Worm (Caenorhabditis elegans) whole organism, young adult: ENCODE measurements around the gene cdc-37.

ENCODE experiments used
- D2030.7 ChIP-seq: fragments of 200-800 bp; sonication (Bioruptor generic); IDR thresholded peaks from 2 replicates; pipeline ENCODE4 v1.3.6; 2022; ENCODE audit warnings: missing genetic modification reagents, missing genetic modification characterization, missing compliant biosample characterization
- T07F8.4 ChIP-seq: sonication (generic microtip); optimal IDR thresholded peaks from 2 replicates; lab custom pipeline; 2016; ENCODE audit warnings: mild to moderate bottlenecking, missing genetic modification characterization, moderate library complexity, missing compliant biosample characterization
- Y67H2A.10 ChIP-seq: fragments of 200-800 bp; sonication (Bioruptor generic); conservative IDR thresholded peaks from 2 replicates; pipeline ENCODE4 v1.3.6; 2022; ENCODE audit warnings: missing genetic modification reagents, missing genetic modification characterization, missing compliant biosample characterization
- dox-1 ChIP-seq: fragments of 200-800 bp; sonication (Bioruptor generic); IDR thresholded peaks from 2 replicates; pipeline ENCODE4 v1.3.6; 2022; ENCODE audit warnings: missing genetic modification reagents, missing genetic modification characterization, missing compliant biosample characterization
- gei-17 ChIP-seq: fragments of 200-800 bp; sonication (Bioruptor generic); optimal IDR thresholded peaks from 2 replicates; lab custom pipeline; 2018; ENCODE audit warnings: mild to moderate bottlenecking, missing genetic modification characterization, missing compliant biosample characterization
- sdz-38 ChIP-seq: sonication (generic microtip); optimal IDR thresholded peaks from 2 replicates; lab custom pipeline; 2016; ENCODE audit warnings: missing genotype, missing genetic modification characterization, missing compliant biosample characterization
- ztf-6 ChIP-seq: fragments of 200-800 bp; sonication (Bioruptor generic); IDR thresholded peaks from 2 replicates; pipeline ENCODE4 v1.3.6; 2022; ENCODE audit warnings: missing genetic modification reagents, missing genetic modification characterization, missing compliant biosample characterization

DNA sequence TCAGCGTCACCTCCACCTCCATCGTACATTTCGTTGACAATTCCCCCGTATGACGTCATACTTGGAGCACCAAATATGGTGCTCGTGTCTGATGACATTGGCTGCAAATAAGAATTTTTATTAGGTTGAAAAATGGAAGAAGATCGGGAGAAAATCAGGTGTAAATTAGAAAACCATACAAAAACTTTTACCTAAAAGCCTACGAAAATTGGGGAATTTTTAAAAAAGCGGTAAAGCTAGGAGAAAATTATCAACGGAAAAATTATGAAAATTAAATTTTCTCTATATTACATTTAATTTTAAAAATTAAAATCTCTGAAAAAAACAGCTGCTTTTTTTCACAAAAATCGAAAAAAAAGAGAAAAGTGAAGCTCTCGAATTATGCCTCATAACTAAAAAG lies 44.0 kb upstream of the cdc-37 start, which contains the start of gene T04B8.5:
- no peak for TF ChIP-seq dox-1 (GFP tag; lab: Robert Waterston, UW)
- no peak for TF ChIP-seq D2030.7 (GFP tag; lab: Robert Waterston, UW)
- no peak for TF ChIP-seq sdz-38
- TF ChIP-seq Y67H2A.10 (GFP tag; lab: Robert Waterston, UW) = no peak
- TF ChIP-seq ztf-6 = no peak
- TF ChIP-seq gei-17 = no peak
- no peak for TF ChIP-seq T07F8.4 (tag; lab: Kevin White, UChicago)
